Worm (Caenorhabditis elegans): Measurements from ENCODE around the gene mmaa-1.

The mmaa-1 gene

DNA sequence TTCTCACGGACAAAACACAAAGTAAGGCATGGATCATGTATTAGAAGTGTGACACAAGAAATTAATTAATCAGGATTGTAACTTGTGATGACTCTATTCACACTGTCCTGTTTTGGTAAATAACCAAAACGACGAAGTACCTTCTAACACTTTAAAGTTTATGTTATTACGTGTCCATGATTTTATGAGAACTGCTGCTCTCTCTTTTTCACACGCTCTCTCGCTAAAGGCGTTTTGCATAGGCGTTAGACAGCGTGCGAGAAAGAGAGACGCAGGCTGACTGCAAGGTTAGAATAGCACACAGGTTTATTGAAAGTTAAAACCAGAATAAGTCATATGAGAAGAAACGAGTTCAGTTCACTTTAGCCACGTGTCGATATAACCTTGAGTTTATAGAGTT lies 10.9 kb downstream of the mmaa-1 start (continued):
- no peak for TF ChIP-seq sup-37 (GFP tag; optimal IDR thresholded peaks at IDR 0.05)
- no peak for TF ChIP-seq nhr-28 (tag; optimal IDR thresholded peaks at IDR 0.05)
- no peak for TF ChIP-seq tlp-1 (tag; optimal IDR thresholded peaks at IDR 0.05)
- no peak for TF ChIP-seq unc-98 (GFP tag; IDR thresholded peaks at IDR 0.05)
- TF ChIP-seq unc-30 (tag; optimal IDR thresholded peaks at IDR 0.05), result no peak
- no peak for TF ChIP-seq aly-2 (tag; optimal IDR thresholded peaks at IDR 0.05)
- TF ChIP-seq elt-2 (tag; optimal IDR thresholded peaks at IDR 0.05), result no peak
- TF ChIP-seq ceh-63 (GFP tag; optimal IDR thresholded peaks at IDR 0.05), result no peak
- peak; percentile 89 for TF ChIP-seq lin-14 (GFP tag; optimal IDR thresholded peaks at IDR 0.05)
- TF ChIP-seq mab-9 (GFP tag; IDR thresholded peaks at IDR 0.05), result peak; percentile 39; the same call in 1 of the 2 replicates
- TF ChIP-seq efl-1 (optimal IDR thresholded peaks at IDR 0.05), result peak; percentile 44
- no peak for TF ChIP-seq efl-1 (GFP tag; optimal IDR thresholded peaks at IDR 0.05 in 1 of 2)
- TF ChIP-seq Y116A8C.19 (tag; optimal IDR thresholded peaks at IDR 0.05; ENCODE audit: borderline replicate concordance), result no peak
- no peak for TF ChIP-seq nhr-84 (tag; optimal IDR thresholded peaks at IDR 0.05)
- TF ChIP-seq nhr-19 (GFP tag; conservative IDR thresholded peaks at IDR 0.05), result peak; percentile 55
- TF ChIP-seq ztf-4 (tag; optimal IDR thresholded peaks at IDR 0.05), result no peak
- peak; percentile 82 for TF ChIP-seq nhr-71 (tag; optimal IDR thresholded peaks at IDR 0.05)
- TF ChIP-seq ceh-88 (GFP tag; IDR thresholded peaks at IDR 0.05), result peak; percentile 25; the same call in 1 of the 2 replicates
- no peak for TF ChIP-seq lin-15B (tag; optimal IDR thresholded peaks at IDR 0.05)
- peak; percentile 6 for TF ChIP-seq dsc-1 (tag; optimal IDR thresholded peaks at IDR 0.05)
- no peak for TF ChIP-seq lin-39 (tag; optimal IDR thresholded peaks at IDR 0.05)
- TF ChIP-seq ztf-11 (tag; optimal IDR thresholded peaks at IDR 0.05), result no peak
- TF ChIP-seq nhr-47 (tag; optimal IDR thresholded peaks at IDR 0.05), result peak; percentile 39
- TF ChIP-seq sox-4 (tag; optimal IDR thresholded peaks at IDR 0.05), result no peak
- TF ChIP-seq snu-23 (GFP tag; optimal IDR thresholded peaks at IDR 0.05), result peak; percentile 73
- peak; percentile 59 for TF ChIP-seq nhr-90 (tag; optimal IDR thresholded peaks at IDR 0.05; ENCODE audit: poor library complexity)
- TF ChIP-seq nhr-12 (tag; optimal IDR thresholded peaks at IDR 0.05), result no peak
- TF ChIP-seq mef-2 (tag; optimal IDR thresholded peaks at IDR 0.05), result no peak
- TF ChIP-seq F16B12.6 (tag; optimal IDR thresholded peaks at IDR 0.05), result no peak
- no peak for TF ChIP-seq alr-1 (tag; optimal IDR thresholded peaks at IDR 0.05; ENCODE audit: borderline replicate concordance)
- no peak for TF ChIP-seq ama-1 (optimal IDR thresholded peaks at IDR 0.05)
- peak in 1 of 3 experiments; percentile 13 for TF ChIP-seq dpl-1 (GFP tag; optimal IDR thresholded peaks at IDR 0.05)
- TF ChIP-seq fkh-8 (tag; optimal IDR thresholded peaks at IDR 0.05), result no peak
- no peak for TF ChIP-seq C04F5.9 (tag; optimal IDR thresholded peaks at IDR 0.05)
- TF ChIP-seq unc-86 (tag; optimal IDR thresholded peaks at IDR 0.05), result no peak
- TF ChIP-seq zip-4 (GFP tag; optimal IDR thresholded peaks at IDR 0.05), result no peak
- no peak for TF ChIP-seq zag-1 (tag; optimal IDR thresholded peaks at IDR 0.05)
- no peak for TF ChIP-seq ceh-8 (GFP tag; optimal IDR thresholded peaks at IDR 0.05)
- no peak for TF ChIP-seq nhr-237 (tag; optimal IDR thresholded peaks at IDR 0.05)
- TF ChIP-seq hpl-2 (GFP tag; optimal IDR thresholded peaks at IDR 0.05), result no peak
- TF ChIP-seq hlh-17 (GFP tag; optimal IDR thresholded peaks at IDR 0.05; ENCODE audit: borderline replicate concordance), result no peak
- no peak for TF ChIP-seq lin-13 (GFP tag; optimal IDR thresholded peaks at IDR 0.05)
- no peak for TF ChIP-seq fkh-4 (tag; optimal IDR thresholded peaks at IDR 0.05; ENCODE audit: borderline replicate concordance)
- no peak for TF ChIP-seq aha-1 (tag; optimal IDR thresholded peaks at IDR 0.05)
- peak in 1 of 2 experiments; percentile 51 for TF ChIP-seq lin-35 (GFP tag; optimal IDR thresholded peaks at IDR 0.05)
- TF ChIP-seq fos-1 (tag; optimal IDR thresholded peaks at IDR 0.05), result no peak
- TF ChIP-seq grh-1 (GFP tag; IDR thresholded peaks at IDR 0.05), result peak; percentile 96
- peak; percentile 41 for TF ChIP-seq lir-3 (tag; optimal IDR thresholded peaks at IDR 0.05; ENCODE audit: poor library complexity)
- no peak for TF ChIP-seq jun-1 (tag; optimal IDR thresholded peaks at IDR 0.05)
- peak; percentile 24 for TF ChIP-seq pax-3 (tag; optimal IDR thresholded peaks at IDR 0.05)
- TF ChIP-seq nhr-11 (tag; optimal IDR thresholded peaks at IDR 0.05), result no peak
- TF ChIP-seq ceh-82 (tag; optimal IDR thresholded peaks at IDR 0.05), result no peak
- TF ChIP-seq C34B4.2 (tag; optimal IDR thresholded peaks at IDR 0.05), result no peak
- TF ChIP-seq lsy-2 (tag; optimal IDR thresholded peaks at IDR 0.05), result peak; percentile 26 to 54

Data from whole organism, L1 larva.